Worm (Caenorhabditis elegans) whole organism, mixed stage, embryonic: ENCODE measurements around the gene T11F9.1.

Experiments used
- nhr-28 ChIP-seq: fragments of 150-350 bp; optimal IDR thresholded peaks from 2 replicates; lab custom pipeline; 2014; ENCODE audit warnings: missing biosample characterization, missing genetic modification characterization
- unc-39 ChIP-seq: fragments of 150-350 bp; optimal IDR thresholded peaks from 2 replicates; lab custom pipeline; 2014; ENCODE audit warnings: missing biosample characterization, missing genetic modification characterization

- no peak for TF ChIP-seq nhr-28 (tag; lab: Kevin White, UChicago)
- TF ChIP-seq unc-39 (tag; lab: Kevin White, UChicago) = no peak
These were observed 38.1 kb downstream of the T11F9.1 start for ce11 chrV:11497475-11497874.
